Worm (Caenorhabditis elegans): ENCODE results near the gene Y43F8B.17.

ce11 chrV:19519511-19519934, 35.0 kb downstream of the Y43F8B.17 start:
- no peak for TF ChIP-seq W03F9.2 (tag; optimal IDR thresholded peaks at IDR 0.05)
- TF ChIP-seq him-1 (tag; optimal IDR thresholded peaks at IDR 0.05) = no peak
- no peak for TF ChIP-seq dao-5 (tag; optimal IDR thresholded peaks at IDR 0.05)

Measured in whole organism, L4/young adult.